Fruit fly (Drosophila melanogaster): ENCODE data around the gene Hsc70-2.

The Hsc70-2 gene

DNA sequence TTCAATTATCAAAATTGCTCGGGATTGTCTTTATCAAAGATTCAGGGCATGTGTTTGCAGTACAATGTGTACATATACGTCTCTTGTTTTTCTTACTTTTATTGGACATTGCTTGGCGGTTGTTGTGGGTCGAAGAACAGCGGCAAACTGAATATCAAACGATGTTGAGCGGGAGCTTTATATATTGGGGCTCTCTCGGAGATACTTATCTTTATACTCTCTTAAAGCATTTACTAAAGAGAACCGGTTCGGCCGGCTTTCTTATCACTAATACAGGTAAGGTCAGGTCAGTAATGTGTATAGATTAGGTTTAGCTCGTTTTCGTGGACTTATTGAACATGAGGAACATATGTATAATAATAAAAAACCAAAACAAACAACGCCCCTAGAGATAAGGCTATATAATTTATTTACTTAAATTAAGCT lies 6.8 kb downstream of the Hsc70-2 start, which contains the start of gene CG7966 (continued):
- TF ChIP-seq CG17912 (GFP tag; optimal IDR thresholded peaks at IDR 0.05) (no peak), NK7.1 (GFP tag; optimal IDR thresholded peaks at IDR 0.05) (no peak), B-H2 (GFP tag; optimal IDR thresholded peaks at IDR 0.05) (peak; percentile 42), Abd-B (GFP tag; optimal IDR thresholded peaks at IDR 0.05) (no peak), CG42726 (GFP tag; IDR thresholded peaks at IDR 0.05; ENCODE audit: partially characterized antibody) (no peak; the same call in 1 of the 2 replicates), CG14441 (GFP tag; IDR thresholded peaks at IDR 0.05) (no peak), CG18619 (GFP tag; optimal IDR thresholded peaks at IDR 0.05) (no peak), klu (GFP tag; IDR thresholded peaks at IDR 0.05) (no peak), Hmr (GFP tag; optimal IDR thresholded peaks at IDR 0.05) (peak; percentile 36), luna (GFP tag; optimal IDR thresholded peaks at IDR 0.05) (no peak), lbe (GFP tag; optimal IDR thresholded peaks at IDR 0.05) (peak; percentile 52), nau (GFP tag; optimal IDR thresholded peaks at IDR 0.05) (no peak), chn (GFP tag; optimal IDR thresholded peaks at IDR 0.05) (no peak), Tbp (GFP tag; optimal IDR thresholded peaks at IDR 0.05) (no peak), tup (GFP tag; optimal IDR thresholded peaks at IDR 0.05) (no peak), CG6765 (GFP tag; optimal IDR thresholded peaks at IDR 0.05) (no peak), CG17385 (GFP tag; optimal IDR thresholded peaks at IDR 0.05) (peak; percentile 19), CG30431 (GFP tag; optimal IDR thresholded peaks at IDR 0.05) (no peak), CTCF (GFP tag; optimal IDR thresholded peaks at IDR 0.05) (peak; percentile 1), CG12391 (tag; optimal IDR thresholded peaks at IDR 0.05) (no peak), Adf1 (GFP tag; IDR thresholded peaks at IDR 0.05) (peak; percentile 26; the same call in 1 of the 2 replicates), pfk (GFP tag; optimal IDR thresholded peaks at IDR 0.05) (no peak), dysf (GFP tag; IDR thresholded peaks at IDR 0.05) (no peak), Asciz (GFP tag; optimal IDR thresholded peaks at IDR 0.05) (no peak), CG2116 (GFP tag; optimal IDR thresholded peaks at IDR 0.05) (no peak), CG7839 (tag; optimal IDR thresholded peaks at IDR 0.05) (no peak), Deaf1 (tag; optimal IDR thresholded peaks at IDR 0.05) (peak; percentile 34), gcm2 (GFP tag; optimal IDR thresholded peaks at IDR 0.05) (no peak), CG32767 (GFP tag; IDR thresholded peaks at IDR 0.05) (no peak), lov (optimal IDR thresholded peaks at IDR 0.05) (no peak), lov (GFP tag; IDR thresholded peaks at IDR 0.05) (no peak), CG43689 (GFP tag; IDR thresholded peaks at IDR 0.05) (no peak), CG14860 (GFP tag; IDR thresholded peaks at IDR 0.05; ENCODE audit: partially characterized antibody) (no peak), vvl (GFP tag; IDR thresholded peaks at IDR 0.05) (peak; percentile 51; the same call in 1 of the 2 replicates), hb (GFP tag; IDR thresholded peaks at IDR 0.05; ENCODE audit: partially characterized antibody) (no peak), CG11093 (GFP tag; IDR thresholded peaks at IDR 0.05) (no peak), sr (GFP tag; IDR thresholded peaks at IDR 0.05) (no peak), pb (GFP tag; optimal IDR thresholded peaks at IDR 0.05) (peak; percentile 91), zf30C (GFP tag; optimal IDR thresholded peaks at IDR 0.05) (no peak), H15 (GFP tag; IDR thresholded peaks at IDR 0.05) (no peak), Hsf (GFP tag; optimal IDR thresholded peaks at IDR 0.05) (no peak), pzg (GFP tag; optimal IDR thresholded peaks at IDR 0.05) (no peak), pho (GFP tag; optimal IDR thresholded peaks at IDR 0.05) (peak; percentile 15), CG13287 (GFP tag; IDR thresholded peaks at IDR 0.05; ENCODE audit: partially characterized antibody) (peak; percentile 9), chinmo (GFP tag; IDR thresholded peaks at IDR 0.05; ENCODE audit: partially characterized antibody) (peak; percentile 58; the same call in 1 of the 4 replicates), B-H1 (GFP tag; IDR thresholded peaks at IDR 0.05) (no peak; the same call in 2 of the 3 replicates), CG10147 (GFP tag; optimal IDR thresholded peaks at IDR 0.05) (no peak), CG18011 (GFP tag; optimal IDR thresholded peaks at IDR 0.05) (no peak), CG18764 (GFP tag; optimal IDR thresholded peaks at IDR 0.05) (no peak), CG4328 (GFP tag; optimal IDR thresholded peaks at IDR 0.05) (no peak), seq (GFP tag; IDR thresholded peaks at IDR 0.05) (0 out of 2 replicates have a peak, but pooled peaks have one; percentile 32), CG14710 (tag; optimal IDR thresholded peaks at IDR 0.05) (no peak)

Measured in whole organism, embryonic.